Worm (Caenorhabditis elegans) whole organism, L1 larva: Measurements from ENCODE around the gene T05B9.2.
A peak's percentile ranks its signal among the peaks of the same experiment; 100 is the strongest.

Experiments
- C16A3.4 ChIP-seq: fragments of 150-350 bp; optimal IDR thresholded peaks from 2 replicates; lab custom pipeline; 2014; ENCODE audit warnings: missing biosample characterization, missing genetic modification characterization
- C34B4.2 ChIP-seq: sonication (generic microtip); optimal IDR thresholded peaks from 2 replicates; lab custom pipeline; 2017; ENCODE audit warnings: mild to moderate bottlenecking, missing genetic modification characterization, missing compliant biosample characterization
- blmp-1 ChIP-seq: fragments of 150-350 bp; optimal IDR thresholded peaks from 2 replicates; lab custom pipeline; 2014; ENCODE audit warnings: missing biosample characterization, missing genetic modification characterization
- ceh-63 ChIP-seq: fragments of 200-800 bp; sonication (Bioruptor generic); optimal IDR thresholded peaks from 2 replicates; lab custom pipeline; 2018; ENCODE audit warnings: mild to moderate bottlenecking, missing genetic modification characterization, missing compliant biosample characterization
- ceh-8 ChIP-seq: fragments of 200-800 bp; sonication (Bioruptor generic); optimal IDR thresholded peaks from 2 replicates; lab custom pipeline; 2018; ENCODE audit warnings: mild to moderate bottlenecking, missing genetic modification characterization, moderate library complexity, missing compliant biosample characterization
- ces-1 ChIP-seq: fragments of 150-350 bp; optimal IDR thresholded peaks from 2 replicates; lab custom pipeline; 2014; ENCODE audit warnings: missing biosample characterization, missing genetic modification reagents, missing genetic modification characterization
- egl-27 ChIP-seq, 2 experiments: fragments of 150-350 bp in 1 of 2; sonication (generic microtip); optimal IDR thresholded peaks; 3 replicates each; lab custom pipeline; 2017 to 2018; ENCODE audit warnings: missing biosample characterization in 2 of 2, missing genetic modification characterization in 2 of 2, missing genetic modification reagents in 2 of 2
- fkh-8 ChIP-seq: sonication (generic microtip); optimal IDR thresholded peaks from 2 replicates; lab custom pipeline; 2016; ENCODE audit warnings: mild to moderate bottlenecking, missing genetic modification characterization, missing compliant biosample characterization
- fos-1 ChIP-seq: fragments of 150-350 bp; optimal IDR thresholded peaks from 2 replicates; lab custom pipeline; 2014; ENCODE audit warnings: missing biosample characterization, missing genetic modification characterization
- grh-1 ChIP-seq: fragments of 200-800 bp; sonication (Bioruptor generic); IDR thresholded peaks from 2 replicates; pipeline ENCODE4 v1.3.6; 2022; ENCODE audit warnings: missing genetic modification reagents, missing genetic modification characterization, missing compliant biosample characterization
- hlh-4 ChIP-seq: sonication (generic microtip); optimal IDR thresholded peaks from 2 replicates; lab custom pipeline; 2016; ENCODE audit warnings: mild to moderate bottlenecking, missing genetic modification characterization, missing compliant biosample characterization
- irx-1 ChIP-seq: sonication (generic microtip); optimal IDR thresholded peaks from 2 replicates; lab custom pipeline; 2016; ENCODE audit warnings: missing genetic modification characterization, missing compliant biosample characterization
- jun-1 ChIP-seq: fragments of 150-350 bp; optimal IDR thresholded peaks from 2 replicates; lab custom pipeline; 2014; ENCODE audit warnings: missing biosample characterization, missing genetic modification reagents, missing genetic modification characterization
- lin-35 ChIP-seq, 2 experiments: fragments of 150-350 bp; optimal IDR thresholded peaks; 2 replicates each; lab custom pipeline; 2014; ENCODE audit warnings: missing biosample characterization in 2 of 2, missing genetic modification characterization in 2 of 2, missing genetic modification reagents in 2 of 2
- lin-39 ChIP-seq: fragments of 150-350 bp; optimal IDR thresholded peaks from 2 replicates; lab custom pipeline; 2014; ENCODE audit warnings: missing biosample characterization, missing genetic modification reagents, missing genetic modification characterization
- lsy-2 ChIP-seq, 2 experiments: fragments of 150-350 bp; optimal IDR thresholded peaks; 2 replicates each; lab custom pipeline; 2014; ENCODE audit warnings: missing biosample characterization in 2 of 2, missing genetic modification characterization in 2 of 2
- mdl-1 ChIP-seq, 2 experiments: fragments of 150-350 bp; optimal IDR thresholded peaks; 2 replicates each; lab custom pipeline; 2014 to 2017; ENCODE audit warnings: missing biosample characterization in 2 of 2, missing genetic modification characterization in 2 of 2, inconsistent platforms in 1 of 2
- mep-1 ChIP-seq: fragments of 150-350 bp; optimal IDR thresholded peaks from 2 replicates; lab custom pipeline; 2014; ENCODE audit warnings: missing biosample characterization, missing genetic modification characterization
- nhr-11 ChIP-seq: fragments of 150-350 bp; optimal IDR thresholded peaks from 2 replicates; lab custom pipeline; 2014; ENCODE audit warnings: missing biosample characterization, missing genetic modification characterization
- nhr-12 ChIP-seq: sonication (generic microtip); optimal IDR thresholded peaks from 2 replicates; lab custom pipeline; 2017; ENCODE audit warnings: missing biosample characterization, missing genetic modification characterization
- nhr-19 ChIP-seq: fragments of 200-800 bp; sonication (Bioruptor generic); conservative IDR thresholded peaks from 2 replicates; pipeline ENCODE4 v1.3.6; 2022; ENCODE audit warnings: missing genetic modification characterization, missing compliant biosample characterization
- nhr-28 ChIP-seq: fragments of 150-350 bp; optimal IDR thresholded peaks from 2 replicates; lab custom pipeline; 2014; ENCODE audit warnings: missing biosample characterization, missing genetic modification characterization
- nhr-47 ChIP-seq: sonication (generic microtip); optimal IDR thresholded peaks from 2 replicates; lab custom pipeline; 2016; ENCODE audit warnings: mild to moderate bottlenecking, missing genetic modification characterization, moderate library complexity, missing compliant biosample characterization
- nhr-71 ChIP-seq: sonication (generic microtip); optimal IDR thresholded peaks from 2 replicates; lab custom pipeline; 2016; ENCODE audit warnings: mild to moderate bottlenecking, missing genetic modification characterization, moderate library complexity, missing compliant biosample characterization
- nhr-85 ChIP-seq: sonication (generic microtip); peaks from one replicate; lab custom pipeline; 2016; ENCODE audit warnings: missing genetic modification characterization, inconsistent platforms, missing compliant biosample characterization
- nhr-90 ChIP-seq: sonication (generic microtip); optimal IDR thresholded peaks from 2 replicates; lab custom pipeline; 2016; ENCODE audit warnings: mild to moderate bottlenecking, missing genetic modification characterization, missing compliant biosample characterization; ENCODE audit not compliant: poor library complexity
- pax-3 ChIP-seq: fragments of 200-800 bp; sonication (Bioruptor generic); optimal IDR thresholded peaks from 2 replicates; lab custom pipeline; 2018; ENCODE audit warnings: mild to moderate bottlenecking, missing genetic modification characterization, moderate library complexity, missing compliant biosample characterization
- rnt-1 ChIP-seq: sonication (generic microtip); optimal IDR thresholded peaks from 2 replicates; lab custom pipeline; 2016; ENCODE audit warnings: mild to moderate bottlenecking, missing genetic modification characterization, moderate library complexity, missing compliant biosample characterization
- snu-23 ChIP-seq: sonication (generic microtip); optimal IDR thresholded peaks from 2 replicates; lab custom pipeline; 2016; ENCODE audit warnings: missing genetic modification characterization, missing compliant biosample characterization
- tbx-2 ChIP-seq: sonication (generic microtip); optimal IDR thresholded peaks from 2 replicates; lab custom pipeline; 2016; ENCODE audit warnings: missing genetic modification characterization, missing compliant biosample characterization
- unc-130 ChIP-seq: fragments of 150-350 bp; optimal IDR thresholded peaks from 2 replicates; lab custom pipeline; 2017; ENCODE audit warnings: missing biosample characterization, missing genetic modification characterization, inconsistent platforms
- unc-62 ChIP-seq: fragments of 150-350 bp; optimal IDR thresholded peaks from 2 replicates; lab custom pipeline; 2014; ENCODE audit warnings: missing biosample characterization, missing genetic modification reagents, missing genetic modification characterization
- unc-86 ChIP-seq: sonication (generic microtip); optimal IDR thresholded peaks from 2 replicates; lab custom pipeline; 2016; ENCODE audit warnings: missing genetic modification characterization, missing compliant biosample characterization
- unc-98 ChIP-seq: fragments of 200-800 bp; sonication (Bioruptor generic); IDR thresholded peaks from 2 replicates; pipeline ENCODE4 v1.3.6; 2022; ENCODE audit warnings: missing genetic modification characterization, missing compliant biosample characterization
- vab-15 ChIP-seq: sonication (generic microtip); optimal IDR thresholded peaks from 2 replicates; lab custom pipeline; 2017; ENCODE audit warnings: missing genotype, mild to moderate bottlenecking, missing genetic modification characterization, missing compliant biosample characterization
- zag-1 ChIP-seq: fragments of 150-350 bp; optimal IDR thresholded peaks from 2 replicates; lab custom pipeline; 2014; ENCODE audit warnings: missing biosample characterization, missing genetic modification characterization
- zip-4 ChIP-seq: fragments of 200-800 bp; sonication (Bioruptor generic); optimal IDR thresholded peaks from 2 replicates; lab custom pipeline; 2018; ENCODE audit warnings: mild to moderate bottlenecking, missing genetic modification characterization, moderate library complexity, missing compliant biosample characterization
- ztf-11 ChIP-seq, 2 experiments: sonication (generic microtip); optimal IDR thresholded peaks; 2 replicates each; lab custom pipeline; 2016 to 2017; ENCODE audit warnings: missing genetic modification characterization in 2 of 2, missing biosample characterization in 1 of 2, missing compliant biosample characterization in 1 of 2
- ztf-4 ChIP-seq: fragments of 150-350 bp; optimal IDR thresholded peaks from 2 replicates; lab custom pipeline; 2014; ENCODE audit warnings: missing biosample characterization, missing genetic modification characterization

The T05B9.2 gene

ce11 chrII:11276879-11277278, 21.2 kb downstream of the T05B9.2 start:
- TF ChIP-seq unc-130 (tag; lab: Kevin White, UChicago) (no peak), ceh-8 (no peak), rnt-1 (tag; lab: Kevin White, UChicago) (peak; percentile 10), irx-1 (no peak)

DNA sequence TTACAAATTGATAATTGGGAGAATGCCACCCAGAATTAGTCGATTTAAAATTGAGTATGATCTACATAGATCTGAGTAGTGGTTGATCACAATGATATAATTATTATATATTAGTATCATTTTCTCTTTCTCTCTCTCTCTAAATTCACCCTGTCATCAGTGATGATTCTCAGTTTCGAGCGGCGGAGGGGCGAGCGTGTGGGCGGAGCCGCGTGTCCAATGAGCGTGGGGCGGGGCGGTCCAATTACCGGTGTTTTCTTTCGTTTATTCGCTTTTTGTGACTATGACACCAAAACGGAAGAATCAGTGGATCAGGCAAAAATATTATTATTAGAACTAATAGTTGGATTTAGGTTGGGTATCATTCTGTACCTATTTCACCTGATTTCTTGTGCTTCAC, 24.3 kb downstream of the T05B9.2 start:
- TF ChIP-seq lsy-2 (tag; optimal IDR thresholded peaks at IDR 0.05; lab: Kevin White, UChicago) (peak; percentile 12 to 45), blmp-1 (tag; lab: Kevin White, UChicago) (peak; percentile 32), ztf-11 (tag; optimal IDR thresholded peaks at IDR 0.05; lab: Kevin White, UChicago) (no peak), nhr-85 (tag; lab: Kevin White, UChicago) (peak; percentile 56), nhr-90 (peak; percentile 1), zip-4 (GFP tag; lab: Kevin White, UChicago) (no peak), rnt-1 (tag; lab: Kevin White, UChicago) (peak; percentile 14), tbx-2 (tag; lab: Kevin White, UChicago) (peak; percentile 6), unc-130 (tag; lab: Kevin White, UChicago) (peak; percentile 32)

DNA sequence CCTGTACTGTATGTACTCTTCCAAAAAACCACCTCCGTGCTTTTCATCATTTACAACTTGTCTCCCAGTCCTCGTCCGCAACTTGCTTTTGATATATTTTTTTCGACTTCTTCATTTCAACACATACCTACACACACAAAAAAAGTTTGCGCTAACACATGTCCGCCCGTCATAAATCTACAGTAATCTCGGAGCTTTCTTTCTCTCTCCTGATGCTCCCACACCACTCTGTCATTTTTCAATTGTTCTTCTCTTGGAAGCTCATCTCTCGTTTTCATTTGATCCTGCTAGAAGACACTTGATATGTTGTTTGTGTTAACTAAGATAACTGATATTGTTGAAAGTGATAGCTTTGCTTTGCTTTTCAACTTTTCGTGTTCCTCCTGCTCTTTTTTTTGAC, 25.5 kb downstream of the T05B9.2 start:
- TF ChIP-seq nhr-19 (GFP tag; lab: Robert Waterston, UW) (0 out of 2 replicates have a peak, but pooled peaks have one; percentile 12), nhr-85 (tag; lab: Kevin White, UChicago) (peak; percentile 54), ztf-11 (tag; optimal IDR thresholded peaks at IDR 0.05; lab: Kevin White, UChicago) (no peak), vab-15 (no peak), snu-23 (GFP tag; lab: Kevin White, UChicago) (peak; percentile 1), lin-39 (tag; lab: Kevin White, UChicago) (no peak), nhr-28 (tag; lab: Kevin White, UChicago) (no peak), pax-3 (tag; lab: Kevin White, UChicago) (no peak), lsy-2 (tag; optimal IDR thresholded peaks at IDR 0.05; lab: Kevin White, UChicago) (peak; percentile 45 to 84), lin-35 (GFP tag; optimal IDR thresholded peaks at IDR 0.05; lab: Kevin White, UChicago) (no peak), unc-98 (GFP tag; lab: Robert Waterston, UW) (no peak), ceh-63 (GFP tag; lab: Kevin White, UChicago) (no peak), grh-1 (GFP tag; lab: Robert Waterston, UW) (no peak), mep-1 (tag; lab: Kevin White, UChicago) (no peak), ztf-4 (tag; lab: Kevin White, UChicago) (no peak), jun-1 (tag; lab: Kevin White, UChicago) (no peak), ceh-8 (no peak), egl-27 (tag; optimal IDR thresholded peaks at IDR 0.05; lab: Kevin White, UChicago) (no peak), unc-86 (no peak), nhr-71 (tag; lab: Kevin White, UChicago) (peak; percentile 22), mdl-1 (tag; optimal IDR thresholded peaks at IDR 0.05; lab: Kevin White, UChicago) (no peak), fos-1 (no peak), hlh-4 (tag; lab: Kevin White, UChicago) (no peak), nhr-12 (no peak), ces-1 (no peak), nhr-11 (no peak), fkh-8 (tag; lab: Kevin White, UChicago) (no peak), C34B4.2 (tag; lab: Kevin White, UChicago) (no peak), nhr-47 (tag; lab: Kevin White, UChicago) (no peak), rnt-1 (tag; lab: Kevin White, UChicago) (peak; percentile 54), zag-1 (tag; lab: Kevin White, UChicago) (no peak), unc-130 (tag; lab: Kevin White, UChicago) (peak; percentile 94), C16A3.4 (tag; lab: Kevin White, UChicago) (no peak), unc-62 (GFP tag; lab: Kevin White, UChicago) (no peak)
